Worm (Caenorhabditis elegans): ENCODE data around the gene nas-9.

ce11 chrV:4867535-4867934 is 27.7 kb upstream of the nas-9 start:
- TF ChIP-seq ets-4 (tag; optimal IDR thresholded peaks at IDR 0.05) (no peak), ceh-31 (tag; optimal IDR thresholded peaks at IDR 0.05) (no peak), lin-11 (tag; optimal IDR thresholded peaks at IDR 0.05) (no peak), ceh-14 (tag; optimal IDR thresholded peaks at IDR 0.05) (no peak), nhr-232 (tag; optimal IDR thresholded peaks at IDR 0.05) (no peak), ceh-9 (tag; optimal IDR thresholded peaks at IDR 0.05) (no peak), ceh-2 (tag; optimal IDR thresholded peaks at IDR 0.05) (no peak), C08G9.2 (tag; optimal IDR thresholded peaks at IDR 0.05) (no peak), nfya-1 (tag; optimal IDR thresholded peaks at IDR 0.05) (no peak), zip-5 (tag; optimal IDR thresholded peaks at IDR 0.05) (no peak), nhr-11 (tag; optimal IDR thresholded peaks at IDR 0.05) (no peak)

Data from whole organism, late embryonic.